Fruit fly (Drosophila melanogaster): ENCODE results near the gene swm.

The swm gene

dm6 chr2L:19492934-19493686 lies at the start of gene swm, which contains the start of gene Ctu2 (continued):
- TF ChIP-seq CG12391 (tag; optimal IDR thresholded peaks at IDR 0.05), result peak; percentile 83
- no peak for TF ChIP-seq mld (GFP tag; IDR thresholded peaks at IDR 0.05; ENCODE audit: partially characterized antibody)
- TF ChIP-seq en (GFP tag; optimal IDR thresholded peaks at IDR 0.05), result no peak
- no peak for TF ChIP-seq Bdp1 (GFP tag; optimal IDR thresholded peaks at IDR 0.05)
- no peak for TF ChIP-seq CG18599 (GFP tag; optimal IDR thresholded peaks at IDR 0.05)
- peak; percentile 98 for TF ChIP-seq CG2116 (GFP tag; optimal IDR thresholded peaks at IDR 0.05)
- peak in 1 of 2 experiments; percentile 67 for TF ChIP-seq bsh (GFP tag; optimal IDR thresholded peaks at IDR 0.05)
- no peak for TF ChIP-seq ERR (GFP tag; optimal IDR thresholded peaks at IDR 0.05)
- TF ChIP-seq tx (GFP tag; optimal IDR thresholded peaks at IDR 0.05), result no peak
- TF ChIP-seq Gsc (GFP tag; IDR thresholded peaks at IDR 0.05), result no peak
- no peak for TF ChIP-seq ara (GFP tag; IDR thresholded peaks at IDR 0.05)
- TF ChIP-seq CG10321 (GFP tag; IDR thresholded peaks at IDR 0.05), result no peak
- peak; percentile 47 for TF ChIP-seq CG2120 (GFP tag; optimal IDR thresholded peaks at IDR 0.05)
- TF ChIP-seq CG7372 (GFP tag; IDR thresholded peaks at IDR 0.05), result peak; percentile 57; the same call in 1 of the 2 replicates
- TF ChIP-seq CG14441 (GFP tag; IDR thresholded peaks at IDR 0.05), result no peak
- peak; percentile 79 for TF ChIP-seq CG9437 (GFP tag; optimal IDR thresholded peaks at IDR 0.05)
- no peak for TF ChIP-seq Mes4 (GFP tag; optimal IDR thresholded peaks at IDR 0.05)
- peak; percentile 69; the same call in 2 of the 3 replicates for TF ChIP-seq knrl (GFP tag; IDR thresholded peaks at IDR 0.05; ENCODE audit: partially characterized antibody)
- TF ChIP-seq Six4 (GFP tag; optimal IDR thresholded peaks at IDR 0.05), result no peak
- TF ChIP-seq ind (GFP tag; optimal IDR thresholded peaks at IDR 0.05), result peak; percentile 68
- TF ChIP-seq Sry-β (GFP tag; optimal IDR thresholded peaks at IDR 0.05), result peak; percentile 94
- no peak for TF ChIP-seq ham (GFP tag; IDR thresholded peaks at IDR 0.05)
- TF ChIP-seq ssp (GFP tag; IDR thresholded peaks at IDR 0.05), result 0 out of 2 replicates have a peak, but pooled peaks have one; percentile 12
- TF ChIP-seq hkb (optimal IDR thresholded peaks at IDR 0.05), result no peak
- peak; percentile 55; the same call in 1 of the 2 replicates for TF ChIP-seq hkb (GFP tag; IDR thresholded peaks at IDR 0.05)
- TF ChIP-seq Rx (GFP tag; IDR thresholded peaks at IDR 0.05), result peak; percentile 18; the same call in 1 of the 2 replicates
- TF ChIP-seq trem (tag; optimal IDR thresholded peaks at IDR 0.05), result peak; percentile 74
- peak; percentile 66 for TF ChIP-seq sens (GFP tag)
- peak; percentile 46 for TF ChIP-seq D19B (GFP tag; optimal IDR thresholded peaks at IDR 0.05)
- peak; percentile 89 for TF ChIP-seq CoRest (tag; optimal IDR thresholded peaks at IDR 0.05)
- no peak for TF ChIP-seq pros (GFP tag; optimal IDR thresholded peaks at IDR 0.05)
- TF ChIP-seq corto (GFP tag; optimal IDR thresholded peaks at IDR 0.05), result no peak
- peak; percentile 96 for TF ChIP-seq MESR4 (GFP tag; optimal IDR thresholded peaks at IDR 0.05)
- TF ChIP-seq Hmr (GFP tag; optimal IDR thresholded peaks at IDR 0.05), result no peak
- peak; percentile 36; the same call in 1 of the 2 replicates for TF ChIP-seq klu (GFP tag; IDR thresholded peaks at IDR 0.05)
- TF ChIP-seq MTF-1 (GFP tag; optimal IDR thresholded peaks at IDR 0.05; ENCODE audit: borderline replicate concordance), result no peak
- TF ChIP-seq CG8765 (GFP tag; IDR thresholded peaks at IDR 0.05), result no peak
- TF ChIP-seq Eip74EF (GFP tag; optimal IDR thresholded peaks at IDR 0.05), result no peak
- TF ChIP-seq da (GFP tag; optimal IDR thresholded peaks at IDR 0.05), result no peak
- TF ChIP-seq sens-2 (GFP tag; IDR thresholded peaks at IDR 0.05), result no peak
- peak; percentile 74 for TF ChIP-seq twi (tag; optimal IDR thresholded peaks at IDR 0.05)
- no peak for TF ChIP-seq Meics (GFP tag; optimal IDR thresholded peaks at IDR 0.05)
- TF ChIP-seq Doc2 (GFP tag; IDR thresholded peaks at IDR 0.05), result no peak
- peak; percentile 79 for TF ChIP-seq phol (tag; optimal IDR thresholded peaks at IDR 0.05)
- no peak for TF ChIP-seq z (GFP tag; IDR thresholded peaks at IDR 0.05)
- no peak for TF ChIP-seq CG43689 (GFP tag; IDR thresholded peaks at IDR 0.05)
- TF ChIP-seq gce (GFP tag; IDR thresholded peaks at IDR 0.05), result no peak
- TF ChIP-seq ken (GFP tag; IDR thresholded peaks at IDR 0.05), result 0 out of 3 replicates have a peak, but pooled peaks have one; percentile 33
- TF ChIP-seq btn (GFP tag; optimal IDR thresholded peaks at IDR 0.05), result no peak
- TF ChIP-seq pb (GFP tag; optimal IDR thresholded peaks at IDR 0.05), result no peak

Measured in whole organism, embryonic.